Worm (Caenorhabditis elegans) whole organism, L1 larva: ENCODE measurements around the gene T28D6.5.

Experiments used
- aha-1 ChIP-seq: fragments of 150-350 bp; optimal IDR thresholded peaks from 2 replicates; lab custom pipeline; 2014; ENCODE audit warnings: missing biosample characterization, missing genetic modification characterization
- ama-1 ChIP-seq: fragments of 150-350 bp; optimal IDR thresholded peaks from 2 replicates; lab custom pipeline; 2014
- ceh-8 ChIP-seq: fragments of 200-800 bp; sonication (Bioruptor generic); optimal IDR thresholded peaks from 2 replicates; lab custom pipeline; 2018; ENCODE audit warnings: mild to moderate bottlenecking, missing genetic modification characterization, moderate library complexity, missing compliant biosample characterization
- efl-1 ChIP-seq, 4 experiments: fragments of 150-350 bp; optimal IDR thresholded peaks in 3 of 4; peaks in 1 of 4; 1 replicate in 1 of 4; 2 replicates in 3 of 4; lab custom pipeline; 2014; ENCODE audit warnings: missing biosample characterization in 2 of 4, missing genetic modification characterization in 2 of 4, missing genetic modification reagents in 2 of 4
- elt-2 ChIP-seq: sonication (generic microtip); optimal IDR thresholded peaks from 2 replicates; lab custom pipeline; 2016; ENCODE audit warnings: missing genetic modification characterization, mild to moderate bottlenecking, inconsistent platforms, missing compliant biosample characterization, missing genetic modification reagents
- fos-1 ChIP-seq: fragments of 150-350 bp; optimal IDR thresholded peaks from 2 replicates; lab custom pipeline; 2014; ENCODE audit warnings: missing biosample characterization, missing genetic modification characterization
- mab-9 ChIP-seq: fragments of 200-800 bp; sonication (Bioruptor generic); IDR thresholded peaks from 2 replicates; pipeline ENCODE4 v1.3.6; 2022; ENCODE audit warnings: missing genetic modification reagents, missing genetic modification characterization, missing compliant biosample characterization
- nhr-28 ChIP-seq: fragments of 150-350 bp; optimal IDR thresholded peaks from 2 replicates; lab custom pipeline; 2014; ENCODE audit warnings: missing biosample characterization, missing genetic modification characterization
- nhr-77 ChIP-seq: fragments of 150-350 bp; optimal IDR thresholded peaks from 2 replicates; lab custom pipeline; 2014; ENCODE audit warnings: missing biosample characterization, missing genetic modification characterization
- pax-3 ChIP-seq: fragments of 200-800 bp; sonication (Bioruptor generic); optimal IDR thresholded peaks from 2 replicates; lab custom pipeline; 2018; ENCODE audit warnings: mild to moderate bottlenecking, missing genetic modification characterization, moderate library complexity, missing compliant biosample characterization
- unc-130 ChIP-seq: fragments of 150-350 bp; optimal IDR thresholded peaks from 2 replicates; lab custom pipeline; 2017; ENCODE audit warnings: missing biosample characterization, missing genetic modification characterization, inconsistent platforms

DNA sequence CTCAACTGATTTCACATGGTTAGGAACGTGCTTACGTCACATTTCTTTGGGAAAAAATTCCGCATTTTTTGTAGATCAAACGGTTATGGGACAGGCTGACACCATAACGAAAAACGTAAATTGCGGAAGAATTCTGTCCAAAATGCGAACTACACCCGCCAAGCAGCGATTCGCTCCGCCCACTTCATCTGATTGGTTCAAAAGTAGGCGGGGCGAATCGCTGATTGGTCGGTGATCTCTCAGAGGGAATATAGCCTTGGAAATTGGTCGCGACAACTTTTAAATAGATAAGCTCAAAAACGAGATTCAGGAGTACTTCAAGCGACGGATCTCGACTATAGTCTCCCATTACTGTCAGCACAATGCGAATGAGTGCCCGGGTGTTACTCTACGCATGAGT, 4.1 kb downstream of the T28D6.5 start:
- no peak for TF ChIP-seq unc-130 (tag; lab: Kevin White, UChicago)
- TF ChIP-seq ama-1 (lab: Kevin White, UChicago) = no peak
- no peak for TF ChIP-seq nhr-28
- TF ChIP-seq nhr-77 = no peak
- no peak for TF ChIP-seq aha-1
- TF ChIP-seq pax-3 (tag; lab: Kevin White, UChicago) = no peak
- TF ChIP-seq fos-1 (tag; lab: Kevin White, UChicago) = no peak
- TF ChIP-seq ceh-8 = no peak
- no peak for TF ChIP-seq elt-2 (tag; lab: Kevin White, UChicago)
- TF ChIP-seq efl-1 (optimal IDR thresholded peaks at IDR 0.05; lab: Kevin White, UChicago) = no peak
- no peak for TF ChIP-seq efl-1 (GFP tag; optimal IDR thresholded peaks at IDR 0.05 in 1 of 2; lab: Kevin White, UChicago)
- TF ChIP-seq mab-9 (GFP tag; lab: Robert Waterston, UW) = no peak
